Fruit fly (Drosophila melanogaster) whole organism, embryonic: ENCODE results near the gene CG33947.

Source experiments
- ATbp ChIP-seq: fragments of 200-800 bp; sonication (Bioruptor generic); optimal IDR thresholded peaks from 2 replicates; lab custom pipeline; 2017; ENCODE audit warnings: missing biosample characterization, mild to moderate bottlenecking, missing genetic modification characterization, missing genetic modification reagents
- Ada2b ChIP-seq: fragments of 200-800 bp; sonication (Bioruptor generic); IDR thresholded peaks from 2 replicates; pipeline ENCODE4 v1.3.6; 2022; ENCODE audit warnings: missing biosample characterization, missing genetic modification characterization
- CG10543 ChIP-seq: fragments of 200-800 bp; sonication (Bioruptor generic); optimal IDR thresholded peaks from 3 replicates; lab custom pipeline; 2017; ENCODE audit warnings: missing biosample characterization, mild to moderate bottlenecking, missing genetic modification characterization, moderate library complexity
- CG13624 ChIP-seq: fragments of 200-800 bp; sonication (Bioruptor generic); optimal IDR thresholded peaks from 2 replicates; lab custom pipeline; 2016; ENCODE audit warnings: missing biosample characterization, missing genetic modification characterization
- CG30431 ChIP-seq: fragments of 200-800 bp; sonication (Bioruptor generic); optimal IDR thresholded peaks from 2 replicates; lab custom pipeline; 2017; ENCODE audit warnings: missing biosample characterization, missing genetic modification characterization
- CG32767 ChIP-seq: fragments of 200-800 bp; sonication (Bioruptor generic); IDR thresholded peaks from 2 replicates; pipeline ENCODE4 v1.3.6; 2022; ENCODE audit warnings: missing biosample characterization, missing genetic modification characterization
- CG43689 ChIP-seq: fragments of 200-800 bp; sonication (Bioruptor generic); IDR thresholded peaks from 2 replicates; pipeline ENCODE4 v1.3.6; 2022; ENCODE audit warnings: missing biosample characterization, missing genetic modification characterization
- CG4820 ChIP-seq: fragments of 200-800 bp; sonication (Bioruptor generic); optimal IDR thresholded peaks from 3 replicates; lab custom pipeline; 2016; ENCODE audit warnings: missing biosample characterization, missing genetic modification characterization
- CG6689 ChIP-seq: fragments of 200-800 bp; sonication (Bioruptor generic); IDR thresholded peaks from 2 replicates; pipeline ENCODE4 v1.3.6; 2022; ENCODE audit warnings: missing biosample characterization, missing genetic modification characterization
- CG7357 ChIP-seq: fragments of 200-800 bp; sonication (Bioruptor generic); IDR thresholded peaks from 3 replicates; pipeline ENCODE4 v1.3.6; 2022; ENCODE audit warnings: missing biosample characterization, missing genetic modification characterization
- CG7745 ChIP-seq: fragments of 200-800 bp; sonication (Bioruptor generic); optimal IDR thresholded peaks from 2 replicates; lab custom pipeline; 2018; ENCODE audit warnings: missing biosample characterization, mild to moderate bottlenecking, missing genetic modification characterization, moderate library complexity
- CG7987 ChIP-seq: fragments of 200-800 bp; sonication (Bioruptor generic); optimal IDR thresholded peaks from 2 replicates; lab custom pipeline; 2018; ENCODE audit warnings: missing biosample characterization, mild to moderate bottlenecking, missing genetic modification characterization, moderate library complexity
- CG9797 ChIP-seq: fragments of 200-800 bp; sonication (Bioruptor generic); optimal IDR thresholded peaks from 3 replicates; lab custom pipeline; 2018; ENCODE audit warnings: missing biosample characterization, mild to moderate bottlenecking, missing genetic modification characterization
- H15 ChIP-seq: fragments of 200-800 bp; sonication (Bioruptor generic); IDR thresholded peaks from 3 replicates; pipeline ENCODE4 v1.3.6; 2022; ENCODE audit warnings: missing biosample characterization, missing genetic modification characterization
- HLH3B ChIP-seq: fragments of 200-800 bp; sonication (Bioruptor generic); IDR thresholded peaks from 2 replicates; pipeline ENCODE4 v1.3.6; 2022; ENCODE audit warnings: missing biosample characterization, missing genetic modification characterization
- Hmr ChIP-seq: fragments of 200-800 bp; sonication (Bioruptor generic); optimal IDR thresholded peaks from 3 replicates; lab custom pipeline; 2017; ENCODE audit warnings: mild to moderate bottlenecking, missing biosample characterization, missing genetic modification reagents, missing genetic modification characterization
- Hmx ChIP-seq: fragments of 200-800 bp; sonication (Bioruptor generic); optimal IDR thresholded peaks from 2 replicates; lab custom pipeline; 2016; ENCODE audit warnings: missing biosample characterization, missing genetic modification characterization
- Lhr ChIP-seq: fragments of 200-800 bp; sonication (Bioruptor generic); optimal IDR thresholded peaks from 3 replicates; lab custom pipeline; 2017; ENCODE audit warnings: mild to moderate bottlenecking, missing biosample characterization, missing genetic modification reagents, missing genetic modification characterization
- Mad ChIP-seq: fragments of 200-800 bp; sonication (Bioruptor generic); optimal IDR thresholded peaks from 2 replicates; lab custom pipeline; 2016; ENCODE audit warnings: missing biosample characterization, missing genetic modification characterization
- Mes4 ChIP-seq: fragments of 200-800 bp; sonication (Bioruptor generic); optimal IDR thresholded peaks from 2 replicates; lab custom pipeline; 2016; ENCODE audit warnings: missing biosample characterization, missing genetic modification characterization
- NC2β ChIP-seq: fragments of 200-800 bp; sonication (Bioruptor generic); optimal IDR thresholded peaks from 2 replicates; lab custom pipeline; 2016; ENCODE audit warnings: missing biosample characterization, missing genetic modification characterization
- Nf-YB ChIP-seq: fragments of 200-800 bp; sonication (Bioruptor generic); optimal IDR thresholded peaks from 3 replicates; lab custom pipeline; 2019; ENCODE audit warnings: missing biosample characterization, mild to moderate bottlenecking, missing genetic modification characterization, moderate library complexity
- Poxn ChIP-seq: fragments of 200-800 bp; sonication (Bioruptor generic); IDR thresholded peaks from 2 replicates; pipeline ENCODE4 v1.3.6; 2022; ENCODE audit warnings: missing biosample characterization, missing genetic modification characterization
- Sox100B ChIP-seq: fragments of 200-800 bp; sonication (Bioruptor generic); optimal IDR thresholded peaks from 3 replicates; lab custom pipeline; 2018; ENCODE audit warnings: missing biosample characterization, mild to moderate bottlenecking, missing genetic modification characterization
- Sox102F ChIP-seq: fragments of 200-800 bp; sonication (Bioruptor generic); optimal IDR thresholded peaks from 2 replicates; lab custom pipeline; 2018; ENCODE audit warnings: missing biosample characterization, mild to moderate bottlenecking, missing genetic modification characterization, moderate library complexity
- Xrp1 ChIP-seq: fragments of 200-800 bp; sonication (Bioruptor generic); IDR thresholded peaks from 2 replicates; pipeline ENCODE4 v1.3.6; 2022; ENCODE audit warnings: missing biosample characterization, missing genetic modification characterization
- ara ChIP-seq: fragments of 200-800 bp; sonication (Bioruptor generic); IDR thresholded peaks from 2 replicates; pipeline ENCODE4 v1.3.6; 2022; ENCODE audit warnings: missing biosample characterization, missing genetic modification characterization
- croc ChIP-seq: fragments of 200-800 bp; sonication (Bioruptor generic); conservative IDR thresholded peaks from 3 replicates; pipeline ENCODE4 v1.3.6; 2022; ENCODE audit warnings: missing biosample characterization, missing genetic modification characterization
- da ChIP-seq: fragments of 200-800 bp; sonication (Bioruptor generic); optimal IDR thresholded peaks from 2 replicates; lab custom pipeline; 2016; ENCODE audit warnings: missing biosample characterization, missing genetic modification characterization
- dan ChIP-seq: fragments of 200-800 bp; sonication (Bioruptor generic); IDR thresholded peaks from 2 replicates; pipeline ENCODE4 v1.3.6; 2022; ENCODE audit warnings: missing biosample characterization, missing genetic modification characterization
- disco-r ChIP-seq: fragments of 200-800 bp; sonication (Bioruptor generic); optimal IDR thresholded peaks from 2 replicates; lab custom pipeline; 2016; ENCODE audit warnings: missing biosample characterization, missing genetic modification characterization
- dpn ChIP-seq, 2 experiments: fragments of 200-800 bp; sonication (Bioruptor generic); optimal IDR thresholded peaks; 3 replicates each; lab custom pipeline; 2016; ENCODE audit warnings: missing biosample characterization in 2 of 2, missing genetic modification characterization in 2 of 2
- fru ChIP-seq: fragments of >200 bp; optimal IDR thresholded peaks from 2 replicates; lab custom pipeline; 2017
- h ChIP-seq: fragments of >200 bp; optimal IDR thresholded peaks from 2 replicates; lab custom pipeline; 2017
- ind ChIP-seq: fragments of 200-800 bp; sonication (Bioruptor generic); optimal IDR thresholded peaks from 3 replicates; lab custom pipeline; 2016; ENCODE audit warnings: missing biosample characterization, missing genetic modification characterization
- lilli ChIP-seq: fragments of 200-800 bp; sonication (Bioruptor generic); optimal IDR thresholded peaks from 3 replicates; lab custom pipeline; 2016; ENCODE audit warnings: missing biosample characterization, missing genetic modification characterization
- mirr ChIP-seq: fragments of 200-800 bp; sonication (Bioruptor generic); optimal IDR thresholded peaks from 3 replicates; lab custom pipeline; 2018; ENCODE audit warnings: missing biosample characterization, mild to moderate bottlenecking, missing genetic modification characterization
- p53 ChIP-seq: fragments of 200-800 bp; sonication (Bioruptor generic); optimal IDR thresholded peaks from 2 replicates; lab custom pipeline; 2016; ENCODE audit warnings: missing biosample characterization, missing genetic modification characterization
- pb ChIP-seq: fragments of 200-800 bp; sonication (Bioruptor generic); optimal IDR thresholded peaks from 3 replicates; lab custom pipeline; 2016; ENCODE audit warnings: missing biosample characterization, missing genetic modification characterization
- pfk ChIP-seq: fragments of 200-800 bp; sonication (Bioruptor generic); optimal IDR thresholded peaks from 2 replicates; lab custom pipeline; 2018; ENCODE audit warnings: missing biosample characterization, mild to moderate bottlenecking, missing genetic modification characterization, moderate library complexity
- pho ChIP-seq: fragments of 200-800 bp; sonication (Bioruptor generic); optimal IDR thresholded peaks from 2 replicates; lab custom pipeline; 2016; ENCODE audit warnings: missing biosample characterization, missing genetic modification characterization
- pita ChIP-seq: fragments of 200-800 bp; sonication (Bioruptor generic); optimal IDR thresholded peaks from 2 replicates; lab custom pipeline; 2017; ENCODE audit warnings: missing biosample characterization, mild to moderate bottlenecking, missing genetic modification characterization
- pros ChIP-seq: fragments of 200-800 bp; sonication (Bioruptor generic); optimal IDR thresholded peaks from 3 replicates; lab custom pipeline; 2019; ENCODE audit warnings: missing biosample characterization, mild to moderate bottlenecking, missing genetic modification characterization, moderate library complexity
- row ChIP-seq: fragments of 200-800 bp; sonication (Bioruptor generic); IDR thresholded peaks from 3 replicates; pipeline ENCODE4 v1.3.6; 2022; ENCODE audit warnings: missing biosample characterization, missing genetic modification characterization
- run ChIP-seq: fragments of 200-800 bp; sonication (Bioruptor generic); optimal IDR thresholded peaks from 3 replicates; lab custom pipeline; 2018; ENCODE audit warnings: missing biosample characterization, mild to moderate bottlenecking, missing genetic modification characterization
- slbo ChIP-seq: fragments of 200-800 bp; sonication (Bioruptor generic); IDR thresholded peaks from 2 replicates; pipeline ENCODE4 v1.3.6; 2022; ENCODE audit warnings: missing biosample characterization, missing genetic modification characterization
- slp2 ChIP-seq: fragments of 200-800 bp; sonication (Bioruptor generic); optimal IDR thresholded peaks from 2 replicates; lab custom pipeline; 2016; ENCODE audit warnings: missing biosample characterization, missing genetic modification characterization
- sob ChIP-seq: fragments of 200-800 bp; sonication (Bioruptor generic); IDR thresholded peaks from 2 replicates; pipeline ENCODE4 v1.3.6; 2022; ENCODE audit warnings: missing biosample characterization, missing genetic modification characterization
- unpg ChIP-seq: fragments of 200-800 bp; sonication (Bioruptor generic); optimal IDR thresholded peaks from 3 replicates; lab custom pipeline; 2018; ENCODE audit warnings: missing biosample characterization, mild to moderate bottlenecking, missing genetic modification characterization, moderate library complexity
- wor ChIP-seq: fragments of 200-800 bp; sonication (Bioruptor generic); IDR thresholded peaks from 2 replicates; pipeline ENCODE4 v1.3.6; 2022; ENCODE audit warnings: missing biosample characterization, missing genetic modification characterization
- zfh1 ChIP-seq: fragments of 200-800 bp; sonication (Bioruptor generic); IDR thresholded peaks from 3 replicates; pipeline ENCODE4 v1.3.6; 2022; ENCODE audit warnings: missing biosample characterization, missing genetic modification characterization

CG33947 gene

DNA sequence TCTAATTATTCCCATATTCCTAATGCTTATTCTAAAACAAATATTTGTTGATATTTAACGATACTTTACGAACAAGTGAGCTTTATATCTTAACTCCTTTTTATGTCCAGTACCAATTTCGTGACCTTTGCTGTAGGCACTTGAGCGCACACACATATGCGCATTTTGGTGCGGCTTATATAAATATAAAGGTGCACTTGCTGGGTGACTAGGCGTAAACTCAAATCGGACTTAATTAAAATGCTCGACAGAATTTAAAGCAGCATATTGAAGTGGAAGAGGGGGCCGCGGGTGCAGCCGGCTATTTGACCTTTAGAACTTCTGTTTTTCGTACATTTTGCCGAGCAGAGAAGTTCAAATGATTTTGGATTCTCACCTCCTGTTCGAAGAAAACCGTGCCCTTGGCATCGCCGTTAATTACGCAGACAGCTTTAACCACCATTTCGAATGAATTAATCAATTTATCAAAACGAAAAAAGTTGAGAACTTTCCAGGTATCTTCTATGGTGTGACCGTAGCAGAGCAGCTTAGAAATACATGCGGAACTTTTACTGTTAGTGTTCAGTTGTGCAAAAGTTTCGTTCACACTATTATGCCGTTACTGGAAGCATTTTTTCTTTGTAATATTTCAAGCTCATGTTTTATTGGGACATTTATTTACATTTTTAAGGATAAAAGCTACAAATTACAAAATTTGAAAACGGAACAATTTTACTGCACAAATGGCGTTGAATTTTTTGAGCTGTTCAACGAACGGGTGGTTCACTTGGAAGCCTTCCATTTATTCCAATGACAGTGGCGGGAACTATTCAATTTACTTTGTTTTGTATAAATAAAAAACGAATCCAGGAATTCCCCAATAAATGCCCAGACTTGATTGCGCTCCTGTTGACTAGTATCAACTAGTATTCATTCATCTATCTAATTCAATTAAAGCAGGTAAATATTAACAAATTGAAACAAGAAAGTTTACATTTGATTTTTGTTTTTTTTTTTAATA lies 17.2 kb downstream of the CG33947 start, which contains the start of gene Sod1 (continued):
- TF ChIP-seq CG30431 (no peak), da (GFP tag; lab: Kevin White, UChicago) (no peak), Mad (GFP tag; lab: Kevin White, UChicago) (no peak), wor (GFP tag; lab: Robert Waterston, UW) (no peak), Nf-YB (no peak), Sox100B (GFP tag; lab: Kevin White, UChicago) (no peak), pros (GFP tag; lab: Kevin White, UChicago) (no peak), H15 (no peak), ara (GFP tag; lab: Robert Waterston, UW) (no peak), HLH3B (no peak), mirr (GFP tag; lab: Kevin White, UChicago) (no peak), unpg (GFP tag; lab: Kevin White, UChicago) (no peak), pho (GFP tag; lab: Kevin White, UChicago) (no peak), NC2β (GFP tag; lab: Kevin White, UChicago) (no peak), fru (no peak), h (no peak), croc (no peak), CG10543 (no peak), Hmx (GFP tag; lab: Kevin White, UChicago) (no peak), slp2 (GFP tag; lab: Kevin White, UChicago) (no peak), Mes4 (GFP tag; lab: Kevin White, UChicago) (no peak), p53 (GFP tag; lab: Kevin White, UChicago) (no peak), pita (no peak), zfh1 (GFP tag; lab: Robert Waterston, UW) (no peak), CG7745 (tag; lab: Kevin White, UChicago) (no peak), CG9797 (GFP tag; lab: Kevin White, UChicago) (peak; percentile 61), row (GFP tag; lab: Robert Waterston, UW) (peak; percentile 45; the same call in 2 of the 3 replicates), Xrp1 (GFP tag; lab: Robert Waterston, UW) (peak; percentile 22; the same call in 1 of the 2 replicates), ind (GFP tag; lab: Kevin White, UChicago) (no peak), ATbp (GFP tag; lab: Kevin White, UChicago) (no peak), lilli (no peak), dan (GFP tag; lab: Robert Waterston, UW) (no peak), CG32767 (GFP tag; lab: Robert Waterston, UW) (no peak), run (no peak), slbo (GFP tag; lab: Robert Waterston, UW) (no peak), Lhr (no peak), CG13624 (GFP tag; lab: Kevin White, UChicago) (peak; percentile 2), pfk (no peak), Hmr (GFP tag; lab: Kevin White, UChicago) (no peak), CG7357 (GFP tag; lab: Robert Waterston, UW) (peak; percentile 71), CG4820 (no peak), Ada2b (GFP tag; lab: Robert Waterston, UW) (no peak), pb (GFP tag; lab: Kevin White, UChicago) (no peak), dpn (GFP tag; optimal IDR thresholded peaks at IDR 0.05; lab: Kevin White, UChicago) (no peak), disco-r (GFP tag; lab: Kevin White, UChicago) (no peak), CG6689 (GFP tag; lab: Robert Waterston, UW) (no peak), Poxn (GFP tag; lab: Robert Waterston, UW) (no peak), Sox102F (no peak), CG7987 (GFP tag; lab: Kevin White, UChicago) (no peak), CG43689 (GFP tag; lab: Robert Waterston, UW) (no peak), sob (GFP tag; lab: Robert Waterston, UW) (no peak)
